Fruit fly (Drosophila melanogaster) whole organism, embryonic: Measurements from ENCODE around the gene DopEcR.
A peak's percentile ranks its signal among the peaks of the same experiment; 100 is the strongest.

Experiments
- B-H1 ChIP-seq: fragments of 200-800 bp; sonication (Bioruptor generic); IDR thresholded peaks from 3 replicates; pipeline ENCODE4 v1.3.6; 2022; ENCODE audit warnings: missing biosample characterization, missing genetic modification characterization
- BEAF-32 ChIP-seq: fragments of 200-800 bp; sonication (Bioruptor generic); optimal IDR thresholded peaks from 3 replicates; lab custom pipeline; 2017; ENCODE audit warnings: missing biosample characterization, missing genetic modification characterization, mild to moderate bottlenecking, moderate library complexity, missing genetic modification reagents
- CG11085 ChIP-seq: fragments of 200-800 bp; sonication (Bioruptor generic); IDR thresholded peaks from 2 replicates; pipeline ENCODE4 v1.3.6; 2022; ENCODE audit warnings: missing biosample characterization, missing genetic modification characterization
- CG13775 ChIP-seq: fragments of 200-800 bp; sonication (Bioruptor generic); optimal IDR thresholded peaks from 3 replicates; lab custom pipeline; 2017; ENCODE audit warnings: missing biosample characterization, mild to moderate bottlenecking, missing genetic modification characterization
- CG14050 ChIP-seq: fragments of 200-800 bp; sonication (Bioruptor generic); IDR thresholded peaks from 3 replicates; pipeline ENCODE4 v1.3.6; 2022; ENCODE audit warnings: missing biosample characterization, missing genetic modification characterization
- CG15479 ChIP-seq: fragments of 200-800 bp; sonication (Bioruptor generic); optimal IDR thresholded peaks from 3 replicates; lab custom pipeline; 2019; ENCODE audit warnings: missing biosample characterization, mild to moderate bottlenecking, missing genetic modification characterization, moderate library complexity
- CG1602 ChIP-seq: fragments of 200-800 bp; sonication (Bioruptor generic); optimal IDR thresholded peaks from 3 replicates; lab custom pipeline; 2016; ENCODE audit warnings: missing biosample characterization, missing genetic modification characterization
- CG1647 ChIP-seq: fragments of 200-800 bp; sonication (Bioruptor generic); optimal IDR thresholded peaks from 3 replicates; lab custom pipeline; 2016; ENCODE audit warnings: missing biosample characterization, missing genetic modification characterization
- CG16813 ChIP-seq: fragments of 200-800 bp; sonication (Bioruptor generic); IDR thresholded peaks from 3 replicates; pipeline ENCODE4 v1.3.6; 2022; ENCODE audit warnings: missing biosample characterization, missing genetic modification characterization; ENCODE audit not compliant: partially characterized antibody
- CG17359 ChIP-seq: fragments of 200-800 bp; sonication (Bioruptor generic); optimal IDR thresholded peaks from 3 replicates; lab custom pipeline; 2018; ENCODE audit warnings: missing biosample characterization, mild to moderate bottlenecking, missing genetic modification characterization, moderate library complexity
- CG18262 ChIP-seq: fragments of 200-800 bp; optimal IDR thresholded peaks from 3 replicates; lab custom pipeline; 2019; ENCODE audit warnings: missing biosample characterization, mild to moderate bottlenecking, missing genetic modification characterization, moderate library complexity
- CG3163 ChIP-seq: fragments of 200-800 bp; sonication (Bioruptor generic); optimal IDR thresholded peaks from 3 replicates; lab custom pipeline; 2016; ENCODE audit warnings: missing biosample characterization, missing genetic modification characterization
- CG34224 ChIP-seq: fragments of 200-800 bp; sonication (Bioruptor generic); IDR thresholded peaks from 3 replicates; pipeline ENCODE4 v1.3.6; 2022; ENCODE audit warnings: missing biosample characterization, missing genetic modification characterization; ENCODE audit not compliant: partially characterized antibody
- CG4707 ChIP-seq: fragments of 200-800 bp; sonication (Bioruptor generic); optimal IDR thresholded peaks from 2 replicates; lab custom pipeline; 2018; ENCODE audit warnings: missing biosample characterization, mild to moderate bottlenecking, missing genetic modification characterization, moderate library complexity
- CG5180 ChIP-seq: fragments of 200-800 bp; sonication (Bioruptor generic); optimal IDR thresholded peaks from 3 replicates; lab custom pipeline; 2017; ENCODE audit warnings: missing biosample characterization, missing genetic modification characterization, mild to moderate bottlenecking, moderate library complexity, missing genetic modification reagents
- CG5245 ChIP-seq: fragments of 200-800 bp; sonication (Bioruptor generic); optimal IDR thresholded peaks from 3 replicates; lab custom pipeline; 2016; ENCODE audit warnings: missing biosample characterization, missing genetic modification characterization
- CG7372 ChIP-seq: fragments of 200-800 bp; sonication (Bioruptor generic); IDR thresholded peaks from 2 replicates; pipeline ENCODE4 v1.3.6; 2022; ENCODE audit warnings: missing biosample characterization, missing genetic modification characterization
- CG8765 ChIP-seq: fragments of 200-800 bp; sonication (Bioruptor generic); IDR thresholded peaks from 2 replicates; pipeline ENCODE4 v1.3.6; 2022; ENCODE audit warnings: missing biosample characterization, missing genetic modification characterization
- CG9876 ChIP-seq: fragments of 200-800 bp; sonication (Bioruptor generic); optimal IDR thresholded peaks from 2 replicates; lab custom pipeline; 2016; ENCODE audit warnings: missing biosample characterization, missing genetic modification characterization
- Camta ChIP-seq: fragments of 200-800 bp; sonication (Bioruptor generic); optimal IDR thresholded peaks from 2 replicates; lab custom pipeline; 2016; ENCODE audit warnings: missing biosample characterization, missing genetic modification characterization
- Elba2 ChIP-seq: fragments of 200-800 bp; sonication (Bioruptor generic); optimal IDR thresholded peaks from 3 replicates; lab custom pipeline; 2016; ENCODE audit warnings: missing biosample characterization, missing genetic modification characterization
- HLH54F ChIP-seq: fragments of 200-800 bp; sonication (Bioruptor generic); optimal IDR thresholded peaks from 3 replicates; lab custom pipeline; 2016; ENCODE audit warnings: missing biosample characterization, missing genetic modification characterization
- HmgD ChIP-seq: fragments of 200-800 bp; sonication (Bioruptor generic); optimal IDR thresholded peaks from 3 replicates; lab custom pipeline; 2016; ENCODE audit warnings: missing biosample characterization, missing genetic modification characterization
- Hsf ChIP-seq: fragments of 200-800 bp; sonication (Bioruptor generic); optimal IDR thresholded peaks from 3 replicates; lab custom pipeline; 2016; ENCODE audit warnings: missing biosample characterization, missing genetic modification characterization
- Jarid2 ChIP-seq: fragments of 200-800 bp; sonication (Bioruptor generic); optimal IDR thresholded peaks from 3 replicates; lab custom pipeline; 2017; ENCODE audit warnings: mild to moderate bottlenecking, missing biosample characterization, missing genetic modification reagents, missing genetic modification characterization
- Neu2 ChIP-seq: fragments of 200-800 bp; sonication (Bioruptor generic); optimal IDR thresholded peaks from 3 replicates; lab custom pipeline; 2016; ENCODE audit warnings: missing biosample characterization, missing genetic modification characterization, borderline replicate concordance
- Oli ChIP-seq: fragments of 200-800 bp; sonication (Bioruptor generic); optimal IDR thresholded peaks from 2 replicates; lab custom pipeline; 2018; ENCODE audit warnings: missing biosample characterization, mild to moderate bottlenecking, missing genetic modification characterization, moderate library complexity
- PHDP ChIP-seq: fragments of 200-800 bp; sonication (Bioruptor generic); optimal IDR thresholded peaks from 3 replicates; lab custom pipeline; 2018; ENCODE audit warnings: missing biosample characterization, mild to moderate bottlenecking, missing genetic modification characterization, moderate library complexity
- Rfx ChIP-seq: fragments of 200-800 bp; sonication (Bioruptor generic); IDR thresholded peaks from 2 replicates; pipeline ENCODE4 v1.3.6; 2022; ENCODE audit warnings: missing biosample characterization, missing genetic modification characterization
- Trl ChIP-seq, 3 experiments: fragments of >200 bp in 2 of 3; fragments of 200-800 bp in 1 of 3; sonication (Bioruptor generic) in 1 of 3; optimal IDR thresholded peaks; 2 replicates in 1 of 3; 3 replicates in 2 of 3; lab custom pipeline; 2016 to 2017; ENCODE audit warnings: missing biosample characterization in 1 of 3, missing genetic modification characterization in 1 of 3
- ab ChIP-seq: fragments of 200-800 bp; sonication (Bioruptor generic); optimal IDR thresholded peaks from 2 replicates; lab custom pipeline; 2016; ENCODE audit warnings: missing biosample characterization, missing genetic modification characterization
- amos ChIP-seq: fragments of 200-800 bp; sonication (Bioruptor generic); IDR thresholded peaks from 2 replicates; pipeline ENCODE4 v1.3.6; 2022; ENCODE audit warnings: missing biosample characterization, missing genetic modification characterization; ENCODE audit not compliant: partially characterized antibody
- ap ChIP-seq: fragments of 200-800 bp; sonication (Bioruptor generic); IDR thresholded peaks from 2 replicates; pipeline ENCODE4 v1.3.6; 2022; ENCODE audit warnings: missing biosample characterization, missing genetic modification characterization
- ase ChIP-seq: fragments of 200-800 bp; sonication (Bioruptor generic); IDR thresholded peaks from 3 replicates; pipeline ENCODE4 v1.3.6; 2022; ENCODE audit warnings: missing biosample characterization, missing genetic modification characterization
- bsh ChIP-seq, 2 experiments: fragments of 200-800 bp; sonication (Bioruptor generic); optimal IDR thresholded peaks; 2 replicates each; lab custom pipeline; 2017 to 2018; ENCODE audit warnings: mild to moderate bottlenecking in 2 of 2, missing biosample characterization in 2 of 2, missing genetic modification characterization in 2 of 2, moderate library complexity in 1 of 2
- cato ChIP-seq: fragments of 200-800 bp; sonication (Bioruptor generic); optimal IDR thresholded peaks from 2 replicates; lab custom pipeline; 2016; ENCODE audit warnings: missing biosample characterization, missing genetic modification characterization, borderline replicate concordance
- crc ChIP-seq: fragments of 200-800 bp; sonication (Bioruptor generic); optimal IDR thresholded peaks from 2 replicates; lab custom pipeline; 2016; ENCODE audit warnings: missing biosample characterization, missing genetic modification characterization
- dmrt11E ChIP-seq: fragments of 200-800 bp; sonication (Bioruptor generic); optimal IDR thresholded peaks from 3 replicates; lab custom pipeline; 2018; ENCODE audit warnings: missing biosample characterization, mild to moderate bottlenecking, missing genetic modification characterization, moderate library complexity
- eve ChIP-seq, 2 experiments: fragments of >200 bp; optimal IDR thresholded peaks; 2 replicates each; lab custom pipeline; 2017; ENCODE audit warnings: missing biosample characterization in 2 of 2, missing genetic modification characterization in 2 of 2
- eyg ChIP-seq: fragments of 200-800 bp; sonication (Bioruptor generic); optimal IDR thresholded peaks from 3 replicates; lab custom pipeline; 2016; ENCODE audit warnings: missing biosample characterization, missing genetic modification characterization
- insv ChIP-seq, 2 experiments: fragments of 200-800 bp; sonication (Bioruptor generic); optimal IDR thresholded peaks; 3 replicates each; lab custom pipeline; 2016 to 2018; ENCODE audit warnings: missing biosample characterization in 2 of 2, missing genetic modification characterization in 2 of 2
- nom ChIP-seq: fragments of 200-800 bp; sonication (Bioruptor generic); optimal IDR thresholded peaks from 2 replicates; lab custom pipeline; 2017; ENCODE audit warnings: missing biosample characterization, missing genetic modification characterization, mild to moderate bottlenecking, moderate library complexity, missing genetic modification reagents
- pum ChIP-seq: fragments of 200-800 bp; sonication (Bioruptor generic); optimal IDR thresholded peaks from 2 replicates; lab custom pipeline; 2016; ENCODE audit warnings: missing biosample characterization, missing genetic modification characterization
- sc ChIP-seq, 3 experiments: fragments of >200 bp in 2 of 3; fragments of 200-800 bp in 1 of 3; sonication (Bioruptor generic) in 1 of 3; optimal IDR thresholded peaks; 2 replicates in 2 of 3; 3 replicates in 1 of 3; lab custom pipeline; 2017; ENCODE audit warnings: mild to moderate bottlenecking in 1 of 3, missing biosample characterization in 1 of 3, missing genetic modification characterization in 1 of 3, missing genetic modification reagents in 1 of 3
- sens-2 ChIP-seq: fragments of 200-800 bp; sonication (Bioruptor generic); IDR thresholded peaks from 2 replicates; pipeline ENCODE4 v1.3.6; 2022; ENCODE audit warnings: missing biosample characterization, missing genetic modification characterization
- sima ChIP-seq: fragments of 200-800 bp; sonication (Bioruptor generic); optimal IDR thresholded peaks from 2 replicates; lab custom pipeline; 2016; ENCODE audit warnings: missing biosample characterization, missing genetic modification characterization
- yki ChIP-seq: fragments of >200 bp; optimal IDR thresholded peaks from 3 replicates; lab custom pipeline; 2018

The DopEcR gene

dm6 chr3L:4363887-4364794, 16.0 kb downstream of the DopEcR start, which contains the start of the genes Cip4 and mRpS6 (continued):
- TF ChIP-seq CG16813 (no peak), HLH54F (GFP tag; lab: Kevin White, UChicago) (peak; percentile 39), CG3163 (GFP tag; lab: Kevin White, UChicago) (no peak), CG11085 (peak; percentile 66), CG14050 (GFP tag; lab: Robert Waterston, UW) (peak; percentile 86), eyg (GFP tag; lab: Kevin White, UChicago) (no peak), pum (GFP tag; lab: Kevin White, UChicago) (peak; percentile 43), Jarid2 (GFP tag; lab: Kevin White, UChicago) (peak; percentile 90), CG1602 (GFP tag; lab: Kevin White, UChicago) (peak; percentile 83), CG13775 (peak; percentile 87), ab (no peak), CG8765 (GFP tag; lab: Robert Waterston, UW) (peak; percentile 66), CG18262 (tag; lab: Kevin White, UChicago) (peak; percentile 71), sens-2 (GFP tag; lab: Robert Waterston, UW) (peak; percentile 84), ap (GFP tag; lab: Robert Waterston, UW) (peak; percentile 83)

dm6 chr3L:4363484-4363883, 16.7 kb downstream of the DopEcR start:
- TF ChIP-seq CG13775 (no peak), HmgD (GFP tag; lab: Kevin White, UChicago) (no peak), CG5245 (GFP tag; lab: Kevin White, UChicago) (no peak), amos (GFP tag; lab: Robert Waterston, UW) (no peak), Oli (tag; lab: Kevin White, UChicago) (no peak), CG1647 (GFP tag; lab: Kevin White, UChicago) (no peak), bsh (GFP tag; optimal IDR thresholded peaks at IDR 0.05; lab: Kevin White, UChicago) (peak in 1 of 2 experiments; percentile 4), Trl (optimal IDR thresholded peaks at IDR 0.05; lab: Kevin White, UChicago) (peak; percentile 22 to 71), Trl (GFP tag; optimal IDR thresholded peaks at IDR 0.05; lab: Kevin White, UChicago) (no peak), cato (GFP tag; lab: Kevin White, UChicago) (no peak), CG7372 (GFP tag; lab: Robert Waterston, UW) (no peak), Rfx (GFP tag; lab: Robert Waterston, UW) (no peak), CG15479 (GFP tag; lab: Kevin White, UChicago) (peak; percentile 78), ase (GFP tag; lab: Robert Waterston, UW) (no peak), BEAF-32 (GFP tag; lab: Kevin White, UChicago) (no peak), eve (GFP tag; optimal IDR thresholded peaks at IDR 0.05; lab: Kevin White, UChicago) (no peak), CG5180 (no peak), Elba2 (GFP tag; lab: Kevin White, UChicago) (peak; percentile 93), nom (GFP tag; lab: Kevin White, UChicago) (no peak), crc (GFP tag; lab: Kevin White, UChicago) (no peak), Camta (GFP tag; lab: Kevin White, UChicago) (no peak), CG34224 (GFP tag; lab: Robert Waterston, UW) (no peak), PHDP (tag; lab: Kevin White, UChicago) (no peak), CG17359 (no peak), CG4707 (GFP tag; lab: Kevin White, UChicago) (no peak), insv (GFP tag; optimal IDR thresholded peaks at IDR 0.05; lab: Kevin White, UChicago) (no peak), sima (GFP tag; lab: Kevin White, UChicago) (no peak), yki (lab: Kevin White, UChicago) (peak; percentile 44), Hsf (GFP tag; lab: Kevin White, UChicago) (no peak), dmrt11E (tag; lab: Kevin White, UChicago) (no peak), CG9876 (no peak), B-H1 (GFP tag; lab: Robert Waterston, UW) (no peak), sc (optimal IDR thresholded peaks at IDR 0.05; lab: Kevin White, UChicago) (no peak), sc (GFP tag; optimal IDR thresholded peaks at IDR 0.05; lab: Kevin White, UChicago) (no peak), Neu2 (GFP tag; lab: Kevin White, UChicago) (peak; percentile 79)
